Fruit fly (Drosophila melanogaster) whole organism, embryonic: ENCODE results near the gene CG3862.

Experiments used
- Aef1 ChIP-seq: fragments of 200-800 bp; sonication (Bioruptor generic); IDR thresholded peaks from 3 replicates; pipeline ENCODE4 v1.3.6; 2022; ENCODE audit warnings: missing biosample characterization, missing genetic modification characterization
- BtbVII ChIP-seq: fragments of 200-800 bp; sonication (Bioruptor generic); optimal IDR thresholded peaks from 3 replicates; lab custom pipeline; 2017; ENCODE audit warnings: missing biosample characterization, mild to moderate bottlenecking, missing genetic modification characterization
- Bteb2 ChIP-seq: fragments of 200-800 bp; sonication (Bioruptor generic); optimal IDR thresholded peaks from 2 replicates; lab custom pipeline; 2016; ENCODE audit warnings: missing biosample characterization, missing genetic modification characterization
- CG1024 ChIP-seq: fragments of 200-800 bp; sonication (Bioruptor generic); IDR thresholded peaks from 2 replicates; pipeline ENCODE4 v1.3.6; 2022; ENCODE audit warnings: missing biosample characterization, missing genetic modification characterization
- CG11247 ChIP-seq: fragments of 200-800 bp; sonication (Bioruptor generic); IDR thresholded peaks from 2 replicates; pipeline ENCODE4 v1.3.6; 2022; ENCODE audit warnings: missing biosample characterization, missing genetic modification characterization
- CG11560 ChIP-seq: fragments of 200-800 bp; sonication (Bioruptor generic); IDR thresholded peaks from 3 replicates; pipeline ENCODE4 v1.3.6; 2022; ENCODE audit warnings: missing biosample characterization, missing genetic modification characterization
- CG12071 ChIP-seq: fragments of 200-800 bp; sonication (Bioruptor generic); optimal IDR thresholded peaks from 3 replicates; lab custom pipeline; 2018; ENCODE audit warnings: missing biosample characterization, mild to moderate bottlenecking, missing genetic modification characterization
- CG12104 ChIP-seq: fragments of 200-800 bp; sonication (Bioruptor generic); optimal IDR thresholded peaks from 3 replicates; lab custom pipeline; 2016; ENCODE audit warnings: missing biosample characterization, missing genetic modification characterization
- CG1233 ChIP-seq: fragments of 200-800 bp; sonication (Bioruptor generic); optimal IDR thresholded peaks from 4 replicates; lab custom pipeline; 2018; ENCODE audit warnings: missing biosample characterization, mild to moderate bottlenecking, missing genetic modification characterization
- CG14710 ChIP-seq: fragments of 200-800 bp; sonication (Bioruptor generic); optimal IDR thresholded peaks from 3 replicates; lab custom pipeline; 2019; ENCODE audit warnings: missing biosample characterization, mild to moderate bottlenecking, missing genetic modification characterization, moderate library complexity
- CG1529 ChIP-seq: fragments of 200-800 bp; sonication (Bioruptor generic); optimal IDR thresholded peaks from 3 replicates; lab custom pipeline; 2018; ENCODE audit warnings: missing biosample characterization, missing genetic modification characterization
- CG18262 ChIP-seq: fragments of 200-800 bp; optimal IDR thresholded peaks from 3 replicates; lab custom pipeline; 2019; ENCODE audit warnings: missing biosample characterization, mild to moderate bottlenecking, missing genetic modification characterization, moderate library complexity
- CG2116 ChIP-seq: fragments of 200-800 bp; sonication (Bioruptor generic); optimal IDR thresholded peaks from 3 replicates; lab custom pipeline; 2018; ENCODE audit warnings: missing biosample characterization, mild to moderate bottlenecking, missing genetic modification characterization
- CG31441 ChIP-seq: fragments of 200-800 bp; sonication (Bioruptor generic); IDR thresholded peaks from 2 replicates; pipeline ENCODE4 v1.3.6; 2022; ENCODE audit warnings: missing biosample characterization, missing genetic modification characterization
- CG42726 ChIP-seq: fragments of 200-800 bp; sonication (Bioruptor generic); IDR thresholded peaks from 2 replicates; pipeline ENCODE4 v1.3.6; 2022; ENCODE audit warnings: missing biosample characterization, missing genetic modification characterization; ENCODE audit not compliant: partially characterized antibody
- CG4404 ChIP-seq: fragments of 200-800 bp; sonication (Bioruptor generic); IDR thresholded peaks from 2 replicates; pipeline ENCODE4 v1.3.6; 2022; ENCODE audit warnings: missing biosample characterization, missing genetic modification characterization
- CG4617 ChIP-seq: fragments of 200-800 bp; sonication (Bioruptor generic); optimal IDR thresholded peaks from 3 replicates; lab custom pipeline; 2016; ENCODE audit warnings: missing biosample characterization, missing genetic modification characterization, borderline replicate concordance
- CG6683 ChIP-seq: fragments of 200-800 bp; sonication (Bioruptor generic); optimal IDR thresholded peaks from 2 replicates; lab custom pipeline; 2017; ENCODE audit warnings: missing biosample characterization, mild to moderate bottlenecking, missing genetic modification characterization, missing genetic modification reagents
- CG6689 ChIP-seq: fragments of 200-800 bp; sonication (Bioruptor generic); IDR thresholded peaks from 2 replicates; pipeline ENCODE4 v1.3.6; 2022; ENCODE audit warnings: missing biosample characterization, missing genetic modification characterization
- CG9797 ChIP-seq: fragments of 200-800 bp; sonication (Bioruptor generic); optimal IDR thresholded peaks from 3 replicates; lab custom pipeline; 2018; ENCODE audit warnings: missing biosample characterization, mild to moderate bottlenecking, missing genetic modification characterization
- CkIIα-i1 ChIP-seq: fragments of 200-800 bp; sonication (Bioruptor generic); IDR thresholded peaks from 2 replicates; pipeline ENCODE4 v1.3.6; 2022; ENCODE audit warnings: missing biosample characterization, missing genetic modification characterization
- Dad ChIP-seq: fragments of 200-800 bp; sonication (Bioruptor generic); optimal IDR thresholded peaks from 3 replicates; lab custom pipeline; 2016; ENCODE audit warnings: missing biosample characterization, missing genetic modification characterization
- Doc3 ChIP-seq: fragments of 200-800 bp; sonication (Bioruptor generic); IDR thresholded peaks from 3 replicates; pipeline ENCODE4 v1.3.6; 2022; ENCODE audit warnings: missing biosample characterization, missing genetic modification characterization; ENCODE audit not compliant: partially characterized antibody
- Ets97D ChIP-seq: fragments of 200-800 bp; sonication (Bioruptor generic); optimal IDR thresholded peaks from 3 replicates; lab custom pipeline; 2016; ENCODE audit warnings: missing biosample characterization, missing genetic modification characterization
- Gug ChIP-seq: fragments of 200-800 bp; sonication (Bioruptor generic); IDR thresholded peaks from 4 replicates; pipeline ENCODE4 v1.3.6; 2022; ENCODE audit warnings: missing biosample characterization, missing genetic modification characterization
- HLH54F ChIP-seq: fragments of 200-800 bp; sonication (Bioruptor generic); optimal IDR thresholded peaks from 3 replicates; lab custom pipeline; 2016; ENCODE audit warnings: missing biosample characterization, missing genetic modification characterization
- Hr78 ChIP-seq, 2 experiments: fragments of 200-800 bp in 1 of 2; fragments of >200 bp in 1 of 2; sonication (Bioruptor generic) in 1 of 2; optimal IDR thresholded peaks; 2 replicates each; lab custom pipeline; 2017 to 2019; ENCODE audit warnings: missing biosample characterization in 2 of 2, missing genetic modification characterization in 2 of 2, mild to moderate bottlenecking in 1 of 2, moderate library complexity in 1 of 2
- Poxn ChIP-seq: fragments of 200-800 bp; sonication (Bioruptor generic); IDR thresholded peaks from 2 replicates; pipeline ENCODE4 v1.3.6; 2022; ENCODE audit warnings: missing biosample characterization, missing genetic modification characterization
- Sry-β ChIP-seq: fragments of 200-800 bp; sonication (Bioruptor generic); optimal IDR thresholded peaks from 2 replicates; lab custom pipeline; 2018; ENCODE audit warnings: missing biosample characterization, mild to moderate bottlenecking, missing genetic modification characterization, moderate library complexity
- TFAM ChIP-seq: fragments of 200-800 bp; sonication (Bioruptor generic); optimal IDR thresholded peaks from 2 replicates; lab custom pipeline; 2017; ENCODE audit warnings: missing biosample characterization, missing genetic modification characterization, inconsistent platforms
- ac ChIP-seq: fragments of 200-800 bp; sonication (Bioruptor generic); optimal IDR thresholded peaks from 3 replicates; lab custom pipeline; 2017; ENCODE audit warnings: missing biosample characterization, mild to moderate bottlenecking, missing genetic modification characterization
- crc ChIP-seq: fragments of 200-800 bp; sonication (Bioruptor generic); optimal IDR thresholded peaks from 2 replicates; lab custom pipeline; 2016; ENCODE audit warnings: missing biosample characterization, missing genetic modification characterization
- dan ChIP-seq: fragments of 200-800 bp; sonication (Bioruptor generic); IDR thresholded peaks from 2 replicates; pipeline ENCODE4 v1.3.6; 2022; ENCODE audit warnings: missing biosample characterization, missing genetic modification characterization
- fd3F ChIP-seq: fragments of 200-800 bp; sonication (Bioruptor generic); optimal IDR thresholded peaks from 2 replicates; lab custom pipeline; 2018; ENCODE audit warnings: missing biosample characterization, mild to moderate bottlenecking, missing genetic modification characterization, moderate library complexity
- gem ChIP-seq: fragments of 200-800 bp; sonication (Bioruptor generic); optimal IDR thresholded peaks from 2 replicates; lab custom pipeline; 2019; ENCODE audit warnings: missing biosample characterization, mild to moderate bottlenecking, missing genetic modification characterization, moderate library complexity
- gsb-n ChIP-seq: fragments of 200-800 bp; sonication (Bioruptor generic); optimal IDR thresholded peaks from 3 replicates; lab custom pipeline; 2018; ENCODE audit warnings: missing biosample characterization, mild to moderate bottlenecking, missing genetic modification characterization
- hb ChIP-seq: fragments of 200-800 bp; sonication (Bioruptor generic); IDR thresholded peaks from 3 replicates; pipeline ENCODE4 v1.3.6; 2022; ENCODE audit warnings: missing biosample characterization, missing genetic modification characterization; ENCODE audit not compliant: partially characterized antibody
- her ChIP-seq: fragments of 200-800 bp; sonication (Bioruptor generic); optimal IDR thresholded peaks from 2 replicates; lab custom pipeline; 2016; ENCODE audit warnings: missing biosample characterization, missing genetic modification characterization
- insv ChIP-seq, 2 experiments: fragments of 200-800 bp; sonication (Bioruptor generic); optimal IDR thresholded peaks; 3 replicates each; lab custom pipeline; 2016 to 2018; ENCODE audit warnings: missing biosample characterization in 2 of 2, missing genetic modification characterization in 2 of 2
- jumu ChIP-seq: fragments of 200-800 bp; sonication (Bioruptor generic); optimal IDR thresholded peaks from 3 replicates; lab custom pipeline; 2016; ENCODE audit warnings: missing biosample characterization, missing genetic modification characterization
- ken ChIP-seq: fragments of 200-800 bp; sonication (Bioruptor generic); IDR thresholded peaks from 3 replicates; pipeline ENCODE4 v1.3.6; 2022; ENCODE audit warnings: missing biosample characterization, missing genetic modification characterization
- lab ChIP-seq: fragments of 200-800 bp; sonication (Bioruptor generic); optimal IDR thresholded peaks from 3 replicates; lab custom pipeline; 2017; ENCODE audit warnings: missing biosample characterization, missing genetic modification characterization, mild to moderate bottlenecking, moderate library complexity, missing genetic modification reagents
- mld ChIP-seq: fragments of 200-800 bp; sonication (Bioruptor generic); IDR thresholded peaks from 3 replicates; pipeline ENCODE4 v1.3.6; 2022; ENCODE audit warnings: missing biosample characterization, missing genetic modification characterization; ENCODE audit not compliant: partially characterized antibody
- pros ChIP-seq: fragments of 200-800 bp; sonication (Bioruptor generic); optimal IDR thresholded peaks from 3 replicates; lab custom pipeline; 2019; ENCODE audit warnings: missing biosample characterization, mild to moderate bottlenecking, missing genetic modification characterization, moderate library complexity
- pum ChIP-seq: fragments of 200-800 bp; sonication (Bioruptor generic); optimal IDR thresholded peaks from 2 replicates; lab custom pipeline; 2016; ENCODE audit warnings: missing biosample characterization, missing genetic modification characterization
- ssp ChIP-seq: fragments of 200-800 bp; sonication (Bioruptor generic); IDR thresholded peaks from 2 replicates; pipeline ENCODE4 v1.3.6; 2022; ENCODE audit warnings: missing biosample characterization, missing genetic modification characterization
- tna ChIP-seq: fragments of 200-800 bp; sonication (Bioruptor generic); IDR thresholded peaks from 2 replicates; pipeline ENCODE4 v1.3.6; 2022; ENCODE audit warnings: missing biosample characterization, missing genetic modification characterization; ENCODE audit not compliant: partially characterized antibody
- usp ChIP-seq: fragments of >200 bp; optimal IDR thresholded peaks from 2 replicates; lab custom pipeline; 2017; ENCODE audit warnings: missing biosample characterization, missing genetic modification characterization
- zen ChIP-seq: fragments of 200-800 bp; sonication (Bioruptor generic); optimal IDR thresholded peaks from 3 replicates; lab custom pipeline; 2018; ENCODE audit warnings: missing biosample characterization, mild to moderate bottlenecking, missing genetic modification characterization, moderate library complexity

CG3862 gene

DNA sequence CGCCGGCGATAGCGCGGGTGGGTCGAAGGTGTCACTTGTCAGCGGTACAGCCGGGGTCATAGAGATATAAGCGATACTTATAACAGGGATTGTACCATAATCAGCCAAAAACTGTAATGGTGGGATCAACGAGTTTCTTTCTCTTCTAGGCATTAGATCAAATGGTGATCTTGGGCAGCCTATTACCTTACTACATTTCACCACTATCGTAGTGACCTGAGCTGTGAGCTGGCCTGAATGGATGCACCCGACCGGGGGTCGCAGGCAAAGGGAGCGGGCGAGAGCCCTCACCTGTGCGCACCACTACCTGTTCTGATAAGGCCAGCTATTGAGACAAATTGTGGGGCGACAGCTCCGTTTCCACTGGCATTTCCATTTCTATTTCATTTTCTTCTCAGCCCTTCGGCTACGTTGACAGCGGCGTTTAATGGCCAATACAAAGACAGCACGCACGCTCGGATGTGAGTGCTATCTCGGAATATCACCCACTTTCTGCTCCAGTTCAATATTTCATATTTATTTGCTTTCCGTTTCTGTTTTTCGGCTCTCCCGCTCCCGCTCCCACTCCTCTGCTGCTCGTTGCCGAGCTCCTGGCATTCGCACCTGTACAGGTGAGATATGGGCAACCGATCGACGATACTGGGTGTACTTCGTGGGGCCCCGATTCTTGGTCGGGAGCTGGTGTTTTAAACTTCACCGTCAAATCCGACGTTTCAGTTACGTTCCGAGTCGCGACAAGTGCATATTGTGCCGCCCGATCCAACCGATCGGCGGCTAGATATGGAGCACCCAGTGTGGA, 31.2 kb upstream of the CG3862 start (continued):
- peak; percentile 63 for TF ChIP-seq zen
- peak; percentile 87 for TF ChIP-seq lab
- TF ChIP-seq her = peak; percentile 53
- TF ChIP-seq CG6689 (GFP tag; lab: Robert Waterston, UW) = peak; percentile 88
- peak; percentile 83 for TF ChIP-seq CG1529 (GFP tag; lab: Kevin White, UChicago)
- TF ChIP-seq CG9797 = peak; percentile 6
- peak; percentile 89 for TF ChIP-seq ken (GFP tag; lab: Robert Waterston, UW)
- TF ChIP-seq Hr78 (GFP tag; optimal IDR thresholded peaks at IDR 0.05; lab: Kevin White, UChicago) = peak in 1 of 2 experiments; percentile 99
- no peak for TF ChIP-seq mld (GFP tag; lab: Robert Waterston, UW)
- TF ChIP-seq tna (GFP tag; lab: Robert Waterston, UW) = no peak
- TF ChIP-seq CG12104 (GFP tag; lab: Kevin White, UChicago) = peak; percentile 3
- TF ChIP-seq HLH54F (GFP tag; lab: Kevin White, UChicago) = peak; percentile 38
- TF ChIP-seq jumu (GFP tag; lab: Kevin White, UChicago) = peak; percentile 78
- TF ChIP-seq pros (GFP tag; lab: Kevin White, UChicago) = no peak
- peak; percentile 71 for TF ChIP-seq ssp (GFP tag; lab: Robert Waterston, UW)
- TF ChIP-seq dan (GFP tag; lab: Robert Waterston, UW) = no peak
- no peak for TF ChIP-seq Doc3 (GFP tag; lab: Robert Waterston, UW)
- TF ChIP-seq, all 482 proteins: peak for 349

DNA sequence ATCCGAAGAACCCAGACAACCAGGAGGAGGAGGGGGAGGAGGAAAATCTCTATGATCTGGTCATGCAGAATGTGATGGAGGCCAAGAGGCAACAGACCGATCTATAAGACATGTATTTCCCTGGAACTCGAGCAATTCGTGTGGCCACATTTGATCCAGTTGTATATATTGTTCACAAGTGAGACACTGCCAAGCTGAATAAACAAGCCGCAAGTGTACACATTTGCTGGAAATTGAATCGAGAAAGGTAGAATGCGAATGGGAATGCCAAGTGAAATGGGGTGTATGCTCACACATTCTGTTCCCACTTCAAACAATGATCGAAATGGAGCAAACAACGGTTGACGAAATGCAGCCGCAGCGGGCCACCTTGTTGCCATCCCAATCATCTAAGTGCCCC, 30.3 kb upstream of the CG3862 start:
- TF ChIP-seq CG4617 (GFP tag; lab: Kevin White, UChicago) (no peak), Dad (GFP tag; lab: Kevin White, UChicago) (no peak), CG42726 (no peak), CG31441 (GFP tag; lab: Robert Waterston, UW) (no peak), Ets97D (GFP tag; lab: Kevin White, UChicago) (no peak), TFAM (GFP tag; lab: Kevin White, UChicago) (no peak), crc (no peak), CG2116 (no peak), ac (GFP tag; lab: Kevin White, UChicago) (no peak), hb (GFP tag; lab: Robert Waterston, UW) (no peak), CG6683 (GFP tag; lab: Kevin White, UChicago) (no peak), CG12071 (GFP tag; lab: Kevin White, UChicago) (peak; percentile 26), CG11247 (GFP tag; lab: Robert Waterston, UW) (no peak), CG4404 (no peak), CG14710 (no peak), CkIIα-i1 (no peak), CG18262 (tag; lab: Kevin White, UChicago) (no peak), pum (GFP tag; lab: Kevin White, UChicago) (no peak), usp (no peak), CG1233 (GFP tag; lab: Kevin White, UChicago) (peak; percentile 36), Gug (no peak), Aef1 (no peak), gsb-n (tag; lab: Kevin White, UChicago) (no peak), Poxn (GFP tag; lab: Robert Waterston, UW) (no peak), Sry-β (GFP tag; lab: Kevin White, UChicago) (no peak), gem (no peak), insv (GFP tag; optimal IDR thresholded peaks at IDR 0.05; lab: Kevin White, UChicago) (no peak), CG11560 (tag; lab: Robert Waterston, UW) (no peak), fd3F (GFP tag; lab: Kevin White, UChicago) (no peak), Bteb2 (GFP tag; lab: Kevin White, UChicago) (no peak), CG1024 (GFP tag; lab: Robert Waterston, UW) (no peak), BtbVII (GFP tag; lab: Kevin White, UChicago) (peak; percentile 15)
